Fruit fly (Drosophila melanogaster): Measurements from ENCODE around the gene Elys.

The Elys gene

dm6 chrX:19692951-19693698, 41.0 kb downstream of the Elys start, which contains the start of gene Mer (continued):
- TF ChIP-seq cato (GFP tag; optimal IDR thresholded peaks at IDR 0.05; ENCODE audit: borderline replicate concordance) (peak; percentile 29), CG31388 (GFP tag; optimal IDR thresholded peaks at IDR 0.05) (peak; percentile 36), her (GFP tag; optimal IDR thresholded peaks at IDR 0.05) (peak; percentile 91), CG7745 (tag; optimal IDR thresholded peaks at IDR 0.05) (no peak), wek (GFP tag; optimal IDR thresholded peaks at IDR 0.05) (peak; percentile 95), dmrt99B (tag; optimal IDR thresholded peaks at IDR 0.05) (peak; percentile 84), nau (GFP tag; optimal IDR thresholded peaks at IDR 0.05) (no peak), Sin3A (optimal IDR thresholded peaks at IDR 0.05) (peak; percentile 12), CG1603 (tag; optimal IDR thresholded peaks at IDR 0.05) (peak; percentile 93), mld (GFP tag; IDR thresholded peaks at IDR 0.05; ENCODE audit: partially characterized antibody) (no peak), crol (GFP tag; IDR thresholded peaks at IDR 0.05) (peak; percentile 24; the same call in 1 of the 2 replicates), Hr39 (optimal IDR thresholded peaks at IDR 0.05) (no peak), Nf-YA (GFP tag; IDR thresholded peaks at IDR 0.05) (peak; percentile 59; the same call in 1 of the 2 replicates), CG10543 (GFP tag; optimal IDR thresholded peaks at IDR 0.05) (peak; percentile 67), HLHmδ (GFP tag; optimal IDR thresholded peaks at IDR 0.05) (no peak), Sox102F (GFP tag; optimal IDR thresholded peaks at IDR 0.05) (no peak), Vsx1 (GFP tag; optimal IDR thresholded peaks at IDR 0.05) (no peak), ato (GFP tag; IDR thresholded peaks at IDR 0.05; ENCODE audit: partially characterized antibody) (no peak), dm (GFP tag; optimal IDR thresholded peaks at IDR 0.05) (peak; percentile 59), gce (GFP tag; IDR thresholded peaks at IDR 0.05) (peak; percentile 70; the same call in 1 of the 3 replicates), Awh (GFP tag; IDR thresholded peaks at IDR 0.05) (peak; percentile 79), Sry-β (GFP tag; optimal IDR thresholded peaks at IDR 0.05) (peak; percentile 14), mirr (GFP tag; optimal IDR thresholded peaks at IDR 0.05) (peak; percentile 85), caup (GFP tag; optimal IDR thresholded peaks at IDR 0.05; ENCODE audit: severe bottlenecking) (peak; percentile 89), CG6175 (GFP tag; IDR thresholded peaks at IDR 0.05) (peak; percentile 62; the same call in 1 of the 3 replicates), CG4360 (GFP tag; IDR thresholded peaks at IDR 0.05) (peak; percentile 62), CG32532 (GFP tag; IDR thresholded peaks at IDR 0.05) (peak; percentile 89), CG30403 (GFP tag; optimal IDR thresholded peaks at IDR 0.05) (peak; percentile 84), kay (GFP tag; optimal IDR thresholded peaks at IDR 0.05) (peak; percentile 55), NC2β (GFP tag; optimal IDR thresholded peaks at IDR 0.05) (peak; percentile 79), nmo (GFP tag; optimal IDR thresholded peaks at IDR 0.05) (peak; percentile 86), gfzf (GFP tag; optimal IDR thresholded peaks at IDR 0.05) (peak; percentile 75), oc (tag; optimal IDR thresholded peaks at IDR 0.05) (peak; percentile 59), CG7786 (GFP tag; optimal IDR thresholded peaks at IDR 0.05) (peak; percentile 81), Nf-YC (tag; optimal IDR thresholded peaks at IDR 0.05) (peak; percentile 74), ranshi (GFP tag; IDR thresholded peaks at IDR 0.05) (peak; percentile 86), CG17829 (tag; optimal IDR thresholded peaks at IDR 0.05) (peak; percentile 87), dan (GFP tag; IDR thresholded peaks at IDR 0.05) (no peak), fd3F (GFP tag; optimal IDR thresholded peaks at IDR 0.05) (peak; percentile 74), Sry-δ (GFP tag; optimal IDR thresholded peaks at IDR 0.05) (peak; percentile 55), Gug (GFP tag; IDR thresholded peaks at IDR 0.05) (peak; percentile 65; the same call in 2 of the 4 replicates), exex (tag; optimal IDR thresholded peaks at IDR 0.05) (no peak), Hand (GFP tag; optimal IDR thresholded peaks at IDR 0.05) (peak; percentile 80), croc (GFP tag; conservative IDR thresholded peaks at IDR 0.05) (peak; percentile 65), tap (tag; optimal IDR thresholded peaks at IDR 0.05) (peak; percentile 81), abd-A (tag; optimal IDR thresholded peaks at IDR 0.05) (no peak), MESR4 (GFP tag; optimal IDR thresholded peaks at IDR 0.05) (peak; percentile 86), peb (GFP tag; IDR thresholded peaks at IDR 0.05) (peak; percentile 55; the same call in 1 of the 2 replicates), CG6813 (GFP tag; optimal IDR thresholded peaks at IDR 0.05) (peak; percentile 71)

All from whole organism, embryonic.